Worm (Caenorhabditis elegans) whole organism, midembryonic: ENCODE data around the gene T25B2.4.

Experiments used
- T22C8.4 ChIP-seq: fragments of 200-800 bp; sonication (Bioruptor generic); IDR thresholded peaks from 2 replicates; pipeline ENCODE4 v1.3.6; 2022; ENCODE audit warnings: missing genetic modification characterization, missing compliant biosample characterization
- cog-1 ChIP-seq: sonication (generic microtip); optimal IDR thresholded peaks from 2 replicates; lab custom pipeline; 2016; ENCODE audit warnings: missing genetic modification characterization, missing compliant biosample characterization
- flt-1 ChIP-seq: fragments of 200-800 bp; sonication (Bioruptor generic); IDR thresholded peaks from 2 replicates; pipeline ENCODE4 v1.3.6; 2022; ENCODE audit warnings: missing genetic modification characterization, missing compliant biosample characterization
- ref-1 ChIP-seq: fragments of 200-800 bp; sonication (Bioruptor generic); conservative IDR thresholded peaks from 2 replicates; pipeline ENCODE4 v1.3.6; 2022; ENCODE audit warnings: missing genetic modification reagents, missing genetic modification characterization, missing compliant biosample characterization
- tab-1 ChIP-seq: fragments of 200-800 bp; sonication (Bioruptor generic); IDR thresholded peaks from 2 replicates; pipeline ENCODE4 v1.3.6; 2022; ENCODE audit warnings: missing genetic modification characterization, missing compliant biosample characterization
- ztf-23 ChIP-seq: fragments of 200-800 bp; sonication (Bioruptor generic); IDR thresholded peaks from 2 replicates; pipeline ENCODE4 v1.3.6; 2022; ENCODE audit warnings: missing genetic modification reagents, missing genetic modification characterization, missing compliant biosample characterization
- ztf-29 ChIP-seq: fragments of 200-800 bp; sonication (Bioruptor generic); IDR thresholded peaks from 2 replicates; pipeline ENCODE4 v1.3.6; 2022; ENCODE audit warnings: missing genetic modification reagents, missing genetic modification characterization, missing compliant biosample characterization

- no peak for TF ChIP-seq T22C8.4 (GFP tag; lab: Robert Waterston, UW)
- no peak for TF ChIP-seq ztf-29
- TF ChIP-seq ztf-23 (GFP tag; lab: Robert Waterston, UW), result no peak
- no peak for TF ChIP-seq flt-1 (GFP tag; lab: Robert Waterston, UW)
- no peak for TF ChIP-seq ref-1 (GFP tag; lab: Robert Waterston, UW)
- no peak for TF ChIP-seq tab-1 (GFP tag; lab: Robert Waterston, UW)
- no peak for TF ChIP-seq cog-1 (tag; lab: Kevin White, UChicago)
These were observed 25.3 kb downstream of the T25B2.4 start for ce11 chrX:6203315-6203714.
